Worm (Caenorhabditis elegans) whole organism, L1 larva: ENCODE data around the gene T04C12.33.

Experiments
- C16A3.4 ChIP-seq: fragments of 150-350 bp; optimal IDR thresholded peaks from 2 replicates; lab custom pipeline; 2014; ENCODE audit warnings: missing biosample characterization, missing genetic modification characterization
- C34B4.2 ChIP-seq: sonication (generic microtip); optimal IDR thresholded peaks from 2 replicates; lab custom pipeline; 2017; ENCODE audit warnings: mild to moderate bottlenecking, missing genetic modification characterization, missing compliant biosample characterization
- ama-1 ChIP-seq: fragments of 150-350 bp; optimal IDR thresholded peaks from 2 replicates; lab custom pipeline; 2014
- fkh-10 ChIP-seq: sonication (generic microtip); optimal IDR thresholded peaks from 2 replicates; lab custom pipeline; 2017; ENCODE audit warnings: missing biosample characterization, missing genetic modification reagents, missing genetic modification characterization
- fos-1 ChIP-seq: fragments of 150-350 bp; optimal IDR thresholded peaks from 2 replicates; lab custom pipeline; 2014; ENCODE audit warnings: missing biosample characterization, missing genetic modification characterization
- irx-1 ChIP-seq: sonication (generic microtip); optimal IDR thresholded peaks from 2 replicates; lab custom pipeline; 2016; ENCODE audit warnings: missing genetic modification characterization, missing compliant biosample characterization
- lin-39 ChIP-seq: fragments of 150-350 bp; optimal IDR thresholded peaks from 2 replicates; lab custom pipeline; 2014; ENCODE audit warnings: missing biosample characterization, missing genetic modification reagents, missing genetic modification characterization
- nhr-12 ChIP-seq: sonication (generic microtip); optimal IDR thresholded peaks from 2 replicates; lab custom pipeline; 2017; ENCODE audit warnings: missing biosample characterization, missing genetic modification characterization
- nhr-76 ChIP-seq: sonication (generic microtip); optimal IDR thresholded peaks from 2 replicates; lab custom pipeline; 2017; ENCODE audit warnings: missing biosample characterization, missing genetic modification characterization
- pqm-1 ChIP-seq: sonication (generic microtip); optimal IDR thresholded peaks from 3 replicates; lab custom pipeline; 2017; ENCODE audit warnings: missing biosample characterization, missing genetic modification characterization
- skn-1 ChIP-seq: fragments of 150-350 bp; optimal IDR thresholded peaks from 2 replicates; lab custom pipeline; 2014; ENCODE audit warnings: missing biosample characterization, missing genetic modification characterization
- tbx-2 ChIP-seq: sonication (generic microtip); optimal IDR thresholded peaks from 2 replicates; lab custom pipeline; 2016; ENCODE audit warnings: missing genetic modification characterization, missing compliant biosample characterization
- zag-1 ChIP-seq: fragments of 150-350 bp; optimal IDR thresholded peaks from 2 replicates; lab custom pipeline; 2014; ENCODE audit warnings: missing biosample characterization, missing genetic modification characterization
- ztf-11 ChIP-seq, 2 experiments: sonication (generic microtip); optimal IDR thresholded peaks; 2 replicates each; lab custom pipeline; 2016 to 2017; ENCODE audit warnings: missing genetic modification characterization in 2 of 2, missing biosample characterization in 1 of 2, missing compliant biosample characterization in 1 of 2

DNA sequence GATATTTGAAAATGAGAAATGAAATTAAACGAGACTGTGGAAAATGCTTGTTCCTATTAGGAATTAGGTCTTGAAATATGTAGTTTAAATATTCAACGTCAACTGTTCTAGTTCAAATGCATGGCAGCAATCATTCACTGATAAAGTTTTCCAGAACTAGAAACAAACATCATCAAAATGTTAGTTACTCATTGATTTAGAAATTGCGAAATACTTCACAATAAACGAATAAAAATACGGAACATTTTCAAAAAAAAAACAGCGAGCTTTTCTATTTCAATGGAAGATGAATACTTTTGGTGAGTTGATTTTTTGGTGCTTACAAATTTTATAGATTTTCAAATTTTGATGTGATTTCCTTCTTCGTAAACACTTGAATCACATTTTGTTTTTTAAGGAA lies 9.5 kb upstream of the T04C12.33 start, which contains the start of gene C45B11.2:
- TF ChIP-seq C34B4.2, result no peak
- TF ChIP-seq C16A3.4 (tag; lab: Kevin White, UChicago), result no peak
- no peak for TF ChIP-seq fos-1 (tag; lab: Kevin White, UChicago)
- no peak for TF ChIP-seq skn-1 (tag; lab: Kevin White, UChicago)
- TF ChIP-seq fkh-10 (GFP tag; lab: Kevin White, UChicago), result no peak
- no peak for TF ChIP-seq pqm-1 (tag; lab: Kevin White, UChicago)
- no peak for TF ChIP-seq irx-1 (tag; lab: Kevin White, UChicago)
- no peak for TF ChIP-seq ama-1 (lab: Kevin White, UChicago)
- no peak for TF ChIP-seq nhr-76
- no peak for TF ChIP-seq zag-1 (tag; lab: Kevin White, UChicago)
- TF ChIP-seq ztf-11 (tag; optimal IDR thresholded peaks at IDR 0.05; lab: Kevin White, UChicago), result no peak
- TF ChIP-seq tbx-2 (tag; lab: Kevin White, UChicago), result no peak
- TF ChIP-seq nhr-12 (tag; lab: Kevin White, UChicago), result no peak
- TF ChIP-seq lin-39 (tag; lab: Kevin White, UChicago), result no peak
